Worm (Caenorhabditis elegans) whole organism, L2 larva: ENCODE data around the gene F21D5.9.

Experiments used
- Y55F3AM.14 ChIP-seq: fragments of 200-800 bp; sonication (Bioruptor generic); optimal IDR thresholded peaks from 2 replicates; lab custom pipeline; 2018; ENCODE audit warnings: mild to moderate bottlenecking, missing genetic modification characterization, missing compliant biosample characterization
- lsy-2 ChIP-seq, 2 experiments: fragments of 150-350 bp in 1 of 2; sonication (generic microtip) in 1 of 2; optimal IDR thresholded peaks; 2 replicates each; lab custom pipeline; 2014 to 2017; ENCODE audit warnings: missing biosample characterization in 2 of 2, missing genetic modification characterization in 2 of 2
- nhr-10 ChIP-seq: sonication (generic microtip); optimal IDR thresholded peaks from 2 replicates; lab custom pipeline; 2017; ENCODE audit warnings: missing biosample characterization, missing genetic modification characterization
- nhr-237 ChIP-seq: fragments of 150-350 bp; optimal IDR thresholded peaks from 2 replicates; lab custom pipeline; 2014; ENCODE audit warnings: missing biosample characterization, missing genetic modification characterization
- skn-1 ChIP-seq: sonication (generic microtip); optimal IDR thresholded peaks from 2 replicates; lab custom pipeline; 2017; ENCODE audit warnings: missing biosample characterization, missing genetic modification characterization
- unc-55 ChIP-seq: fragments of 150-350 bp; sonication (generic microtip); optimal IDR thresholded peaks from 3 replicates; lab custom pipeline; 2014; ENCODE audit warnings: missing biosample characterization, missing genetic modification reagents, missing genetic modification characterization

ce11 chrIV:8737354-8737753 lies 13.5 kb downstream of the F21D5.9 start:
- TF ChIP-seq Y55F3AM.14 (no peak), skn-1 (tag; lab: Kevin White, UChicago) (no peak), unc-55 (GFP tag; lab: Kevin White, UChicago) (no peak), nhr-237 (tag; lab: Kevin White, UChicago) (no peak), nhr-10 (tag; lab: Kevin White, UChicago) (no peak), lsy-2 (tag; optimal IDR thresholded peaks at IDR 0.05; lab: Kevin White, UChicago) (peak in 1 of 2 experiments; percentile 17)
